Fruit fly (Drosophila melanogaster): Measurements from ENCODE around the gene CG13022.

The CG13022 gene

DNA sequence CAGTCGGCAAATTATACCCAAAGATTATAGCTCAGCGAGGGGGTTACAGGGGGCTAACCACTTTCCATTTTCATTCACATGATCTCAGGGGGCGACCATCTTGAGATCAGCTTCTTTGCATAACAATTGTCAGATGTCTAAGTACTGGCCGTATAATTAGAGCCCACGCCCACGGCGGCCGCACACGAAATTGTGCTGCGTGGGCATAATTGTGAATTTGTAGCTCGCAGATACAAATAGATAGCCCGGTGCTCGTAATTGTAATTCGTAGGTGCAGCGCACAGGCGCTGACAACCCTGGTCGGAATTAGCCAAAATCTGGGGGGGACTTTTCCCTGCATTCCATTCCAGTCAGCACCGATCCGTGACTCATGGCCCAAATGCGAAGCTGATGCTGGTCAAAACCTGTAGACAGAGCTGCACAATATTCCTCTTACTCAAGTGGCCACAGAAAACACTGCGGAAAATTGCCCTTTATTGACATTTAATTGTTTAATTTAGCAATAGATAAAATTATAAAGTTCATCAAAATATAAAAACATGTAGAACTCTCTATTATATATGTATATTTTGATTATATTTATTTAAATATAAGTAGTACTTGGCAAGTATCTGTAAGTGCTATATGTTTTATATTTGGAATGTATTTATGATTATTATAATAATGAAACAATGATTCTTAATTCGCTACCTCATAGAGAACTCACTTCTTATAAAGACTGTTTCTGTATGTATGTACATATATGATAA lies 33.0 kb upstream of the CG13022 start:
- TF ChIP-seq D1 (tag; optimal IDR thresholded peaks at IDR 0.05): peak; percentile 7
- TF ChIP-seq CG17806 (tag; optimal IDR thresholded peaks at IDR 0.05): no peak
- TF ChIP-seq CG14655 (GFP tag; optimal IDR thresholded peaks at IDR 0.05): peak; percentile 25
- TF ChIP-seq CG9948 (tag; optimal IDR thresholded peaks at IDR 0.05): peak; percentile 61
- TF ChIP-seq gl (tag; optimal IDR thresholded peaks at IDR 0.05): no peak
- no peak for TF ChIP-seq CG34367 (tag; optimal IDR thresholded peaks at IDR 0.05)
- no peak for TF ChIP-seq Pif1B (GFP tag; optimal IDR thresholded peaks at IDR 0.05)
- no peak for TF ChIP-seq CG13204 (GFP tag; optimal IDR thresholded peaks at IDR 0.05)
- peak; percentile 24; the same call in 1 of the 3 replicates for TF ChIP-seq CG4496 (GFP tag; IDR thresholded peaks at IDR 0.05)
- TF ChIP-seq Ets98B (GFP tag; IDR thresholded peaks at IDR 0.05): 0 out of 2 replicates have a peak, but pooled peaks have one; percentile 6
- no peak for TF ChIP-seq rn (GFP tag; IDR thresholded peaks at IDR 0.05)
- TF ChIP-seq CG8301 (tag; optimal IDR thresholded peaks at IDR 0.05): peak; percentile 36
- no peak for TF ChIP-seq Pif1A (GFP tag; optimal IDR thresholded peaks at IDR 0.05)
- TF ChIP-seq CG8159 (tag; optimal IDR thresholded peaks at IDR 0.05): peak; percentile 62
- no peak for TF ChIP-seq fd96Ca (GFP tag; IDR thresholded peaks at IDR 0.05)
- TF ChIP-seq CG15710 (tag; optimal IDR thresholded peaks at IDR 0.05): peak; percentile 23
- no peak; the same call in 1 of the 2 replicates for TF ChIP-seq CG32121 (GFP tag; IDR thresholded peaks at IDR 0.05)
- peak; percentile 26 for TF ChIP-seq Snoo (tag; optimal IDR thresholded peaks at IDR 0.05)
- TF ChIP-seq EcR (GFP tag; optimal IDR thresholded peaks at IDR 0.05): no peak
- TF ChIP-seq CG12605 (GFP tag; IDR thresholded peaks at IDR 0.05): no peak
- TF ChIP-seq CG10348 (GFP tag; IDR thresholded peaks at IDR 0.05): no peak

DNA sequence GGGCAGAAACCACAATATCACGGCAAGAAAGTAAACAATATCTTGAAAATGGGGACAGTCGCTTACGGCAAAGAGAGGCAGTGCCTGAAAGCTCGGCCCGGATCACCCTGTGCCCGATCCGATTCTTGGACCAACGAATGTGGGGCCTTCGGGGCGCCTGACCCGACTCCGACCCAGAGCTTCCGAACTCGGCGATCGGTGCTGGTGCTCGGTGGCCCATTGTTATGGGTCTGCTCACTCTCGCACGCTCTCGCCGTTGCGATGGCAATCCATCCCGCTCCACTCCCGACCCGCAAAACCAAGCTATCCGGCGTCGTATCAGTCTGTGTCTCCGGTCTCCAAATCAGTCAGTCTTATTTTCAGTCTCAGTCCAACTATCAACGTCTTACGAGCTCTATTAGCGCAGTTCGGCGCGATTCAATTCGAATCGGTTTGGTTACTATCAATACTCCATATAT lies 30.9 kb upstream of the CG13022 start, which contains the start of gene Exn:
TSS of gene Exn (plus strand) at position 362 of the 458 bp plus-strand sequence.
- TF ChIP-seq Pif1B (GFP tag; optimal IDR thresholded peaks at IDR 0.05): peak; percentile 66
- TF ChIP-seq gl (tag; optimal IDR thresholded peaks at IDR 0.05): peak; percentile 11
- peak; percentile 45 for TF ChIP-seq Pif1A (GFP tag; optimal IDR thresholded peaks at IDR 0.05)
- no peak for TF ChIP-seq rn (GFP tag; IDR thresholded peaks at IDR 0.05)
- peak; percentile 90 for TF ChIP-seq CG4496 (GFP tag; IDR thresholded peaks at IDR 0.05)
- TF ChIP-seq CG32121 (GFP tag; IDR thresholded peaks at IDR 0.05): peak; percentile 41; the same call in 1 of the 2 replicates
- peak; percentile 46 for TF ChIP-seq Ets98B (GFP tag; IDR thresholded peaks at IDR 0.05)
- TF ChIP-seq CG15710 (tag; optimal IDR thresholded peaks at IDR 0.05): no peak
- TF ChIP-seq fd96Ca (GFP tag; IDR thresholded peaks at IDR 0.05): 0 out of 3 replicates have a peak, but pooled peaks have one; percentile 46
- peak; percentile 66 for TF ChIP-seq Snoo (tag; optimal IDR thresholded peaks at IDR 0.05)
- no peak for TF ChIP-seq CG14655 (GFP tag; optimal IDR thresholded peaks at IDR 0.05)
- no peak for TF ChIP-seq CG17806 (tag; optimal IDR thresholded peaks at IDR 0.05)
- peak; percentile 72 for TF ChIP-seq EcR (GFP tag; optimal IDR thresholded peaks at IDR 0.05)
- no peak; the same call in 1 of the 2 replicates for TF ChIP-seq CG12605 (GFP tag; IDR thresholded peaks at IDR 0.05)

DNA sequence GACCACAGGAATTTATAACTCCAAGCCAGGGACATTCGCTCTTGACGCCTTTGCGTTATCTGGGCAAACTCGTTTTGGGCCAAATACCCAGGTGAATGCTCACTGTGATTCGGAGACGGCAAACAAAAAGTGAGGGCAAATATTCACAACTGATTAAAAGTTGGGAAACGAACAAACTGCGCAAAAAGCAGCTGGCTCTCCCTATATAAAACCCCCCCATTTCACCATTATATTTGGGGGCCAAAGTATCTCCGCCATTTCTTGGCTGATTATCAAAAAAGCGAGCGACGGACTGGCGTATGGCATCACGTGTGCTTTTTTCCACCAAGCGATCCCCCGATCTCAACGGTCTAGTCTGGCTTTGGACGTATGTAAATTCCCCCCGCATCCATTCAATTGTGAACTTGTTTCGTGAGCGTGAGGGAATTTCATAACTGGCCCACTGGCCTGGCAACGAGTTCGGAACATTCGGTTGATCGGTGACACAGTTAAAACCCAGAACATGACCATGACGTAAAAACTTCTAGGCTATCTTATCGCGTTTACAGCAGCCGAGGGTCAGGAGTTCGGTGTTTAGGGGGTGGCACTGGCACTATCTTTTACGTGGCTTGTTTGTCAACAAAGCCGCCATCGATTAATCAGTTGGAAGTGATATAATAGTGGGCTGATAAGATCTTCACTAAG lies 19.8 kb upstream of the CG13022 start:
- peak; percentile 3 for TF ChIP-seq EcR (GFP tag; optimal IDR thresholded peaks at IDR 0.05)
- TF ChIP-seq CG15710 (tag; optimal IDR thresholded peaks at IDR 0.05): no peak

DNA sequence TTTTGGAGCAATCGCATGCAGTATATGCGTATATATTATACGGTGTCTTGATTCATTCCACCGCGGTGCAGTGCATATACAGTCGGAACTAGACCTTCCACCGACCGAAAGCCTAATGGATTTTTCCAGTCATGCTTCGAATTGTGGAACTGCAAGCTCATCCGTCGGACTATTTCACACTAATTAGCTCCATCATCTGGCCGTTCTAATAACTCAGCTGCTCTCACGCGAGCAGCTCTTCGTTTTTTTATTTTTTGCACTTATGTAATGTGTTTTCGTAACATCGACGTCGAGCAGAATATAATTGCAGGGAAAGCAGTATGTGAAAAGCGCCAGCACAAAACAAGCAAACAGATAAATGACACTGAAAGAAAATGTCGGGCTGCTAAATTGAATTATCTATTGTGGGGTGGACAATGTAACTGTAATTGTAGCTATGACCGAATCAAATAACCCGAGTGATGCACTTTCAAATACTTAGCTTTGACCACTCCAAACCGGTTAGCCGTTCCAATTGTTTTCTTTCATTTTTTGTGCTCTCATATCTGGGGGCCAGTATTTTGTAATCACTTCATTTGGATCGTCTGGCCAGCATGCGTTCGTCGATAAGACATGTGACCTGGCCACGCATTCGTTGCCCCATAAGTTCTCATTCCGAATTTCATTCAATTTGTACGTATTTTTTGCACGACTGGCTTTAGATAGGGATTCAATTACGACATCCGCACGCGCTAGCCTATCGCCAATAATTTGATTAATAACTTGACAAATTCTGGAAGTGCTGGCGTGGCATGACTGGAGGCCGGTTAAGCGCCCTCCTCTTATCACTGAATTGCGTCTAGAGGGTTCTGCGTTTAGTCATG lies 19.0 kb upstream of the CG13022 start, which contains the start of gene Cpr73D:
TSS of gene Cpr73D (minus strand) at position 156 of the 863 bp plus-strand sequence.
- TF ChIP-seq Pif1A (GFP tag; optimal IDR thresholded peaks at IDR 0.05) (no peak), Snoo (tag; optimal IDR thresholded peaks at IDR 0.05) (peak; percentile 1), CG32121 (GFP tag; IDR thresholded peaks at IDR 0.05) (peak; percentile 49), CG4496 (GFP tag; IDR thresholded peaks at IDR 0.05) (peak; percentile 58), Ets98B (GFP tag; IDR thresholded peaks at IDR 0.05) (peak; percentile 57; the same call in 1 of the 2 replicates), CG13204 (GFP tag; optimal IDR thresholded peaks at IDR 0.05) (no peak), fd96Ca (GFP tag; IDR thresholded peaks at IDR 0.05) (peak; percentile 53; the same call in 2 of the 3 replicates)

DNA sequence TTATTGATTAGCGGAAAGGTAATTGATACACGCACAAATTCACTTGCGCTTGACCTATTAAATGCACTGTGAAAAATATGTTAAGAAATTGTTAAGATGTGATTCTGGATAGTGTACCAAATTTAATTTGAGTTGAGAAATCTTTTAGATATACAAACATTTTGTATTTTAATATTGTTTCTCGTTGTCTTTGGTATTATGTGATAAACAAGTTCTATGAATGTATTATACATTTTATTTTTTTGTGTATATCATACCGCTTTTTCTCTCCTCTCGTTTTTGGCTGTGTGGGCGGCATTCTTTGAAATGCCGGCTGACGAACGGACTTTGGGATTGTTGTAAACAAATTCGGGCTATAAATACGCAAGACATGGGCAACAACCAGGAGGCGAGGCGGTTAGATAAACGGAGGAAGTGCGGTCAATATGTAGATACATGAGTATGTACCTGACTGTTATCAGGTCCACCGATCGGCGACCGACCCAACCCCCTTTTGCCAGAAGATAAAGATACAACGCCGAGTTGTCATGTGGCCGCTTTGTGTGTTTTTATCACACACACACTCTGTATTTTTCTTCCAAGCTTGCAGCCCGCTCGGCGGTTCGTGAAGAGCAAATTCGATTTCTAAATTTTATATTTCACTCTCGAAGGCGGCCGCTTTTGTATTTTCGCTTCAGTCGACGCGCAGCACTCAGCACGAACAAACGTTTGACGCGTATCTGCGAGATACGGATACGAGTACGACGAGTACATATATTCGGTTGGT lies 18.2 kb upstream of the CG13022 start:
- TF ChIP-seq CG13204 (GFP tag; optimal IDR thresholded peaks at IDR 0.05): no peak
- TF ChIP-seq fd96Ca (GFP tag; IDR thresholded peaks at IDR 0.05): no peak
- no peak for TF ChIP-seq CG10348 (GFP tag; IDR thresholded peaks at IDR 0.05)
- no peak for TF ChIP-seq CG15710 (tag; optimal IDR thresholded peaks at IDR 0.05)
- no peak for TF ChIP-seq CG9948 (tag; optimal IDR thresholded peaks at IDR 0.05)
- no peak for TF ChIP-seq rn (GFP tag; IDR thresholded peaks at IDR 0.05)
- peak; percentile 9; the same call in 1 of the 2 replicates for TF ChIP-seq CG32121 (GFP tag; IDR thresholded peaks at IDR 0.05)
- peak; percentile 31 for TF ChIP-seq Pif1A (GFP tag; optimal IDR thresholded peaks at IDR 0.05)
- TF ChIP-seq CG4496 (GFP tag; IDR thresholded peaks at IDR 0.05): 0 out of 3 replicates have a peak, but pooled peaks have one; percentile 7
- peak; percentile 20 for TF ChIP-seq CG17806 (tag; optimal IDR thresholded peaks at IDR 0.05)
- no peak for TF ChIP-seq CG8159 (tag; optimal IDR thresholded peaks at IDR 0.05)
- TF ChIP-seq Snoo (tag; optimal IDR thresholded peaks at IDR 0.05): no peak
- TF ChIP-seq EcR (GFP tag; optimal IDR thresholded peaks at IDR 0.05): no peak
